Worm (Caenorhabditis elegans) whole organism, L4 larva: Measurements from ENCODE around the gene C25A8.1.

ENCODE experiments used
- ceh-82 ChIP-seq: sonication (generic microtip); optimal IDR thresholded peaks from 2 replicates; lab custom pipeline; 2017; ENCODE audit warnings: missing biosample characterization, missing genetic modification characterization
- dpl-1 ChIP-seq: fragments of 150-350 bp; optimal IDR thresholded peaks from 2 replicates; lab custom pipeline; 2014; ENCODE audit warnings: missing biosample characterization, missing genetic modification reagents, missing genetic modification characterization
- dve-1 ChIP-seq: sonication (generic microtip); optimal IDR thresholded peaks from 2 replicates; lab custom pipeline; 2017; ENCODE audit warnings: antibody characterized with exemption, mild to moderate bottlenecking, missing genetic modification characterization, missing compliant biosample characterization; ENCODE audit not compliant: insufficient read depth
- jun-1 ChIP-seq: fragments of 150-350 bp; optimal IDR thresholded peaks from 2 replicates; lab custom pipeline; 2014; ENCODE audit warnings: missing biosample characterization, missing genetic modification reagents, missing genetic modification characterization
- mep-1 ChIP-seq: fragments of 150-350 bp; sonication (generic microtip); optimal IDR thresholded peaks from 3 replicates; lab custom pipeline; 2014; ENCODE audit warnings: missing biosample characterization, missing genetic modification characterization
- mxl-2 ChIP-seq: fragments of 200-800 bp; sonication (Bioruptor generic); conservative IDR thresholded peaks from 2 replicates; pipeline ENCODE4 v1.3.6; 2022; ENCODE audit warnings: missing genetic modification reagents, missing genetic modification characterization, missing compliant biosample characterization
- nhr-11 ChIP-seq: fragments of 150-350 bp; optimal IDR thresholded peaks from 2 replicates; lab custom pipeline; 2014; ENCODE audit warnings: missing biosample characterization, missing genetic modification characterization
- nhr-41 ChIP-seq: fragments of 200-800 bp; sonication (Bioruptor generic); IDR thresholded peaks from 2 replicates; pipeline ENCODE4 v1.3.6; 2022; ENCODE audit warnings: missing genetic modification reagents, missing genetic modification characterization, missing compliant biosample characterization
- nhr-76 ChIP-seq: fragments of 150-350 bp; optimal IDR thresholded peaks from 2 replicates; lab custom pipeline; 2014; ENCODE audit warnings: missing biosample characterization, missing genetic modification characterization
- nhr-77 ChIP-seq: fragments of 150-350 bp; optimal IDR thresholded peaks from 2 replicates; lab custom pipeline; 2014; ENCODE audit warnings: missing biosample characterization, missing genetic modification characterization
- pqm-1 ChIP-seq: sonication (generic microtip); optimal IDR thresholded peaks from 2 replicates; lab custom pipeline; 2017; ENCODE audit warnings: missing biosample characterization, missing genetic modification characterization
- snpc-4 ChIP-seq: fragments of 150-350 bp; optimal IDR thresholded peaks from 2 replicates; lab custom pipeline; 2014; ENCODE audit warnings: missing biosample characterization, missing genetic modification characterization
- unc-39 ChIP-seq: sonication (generic microtip); optimal IDR thresholded peaks from 2 replicates; lab custom pipeline; 2017; ENCODE audit warnings: missing biosample characterization, missing genetic modification characterization
- zag-1 ChIP-seq: fragments of 150-350 bp; optimal IDR thresholded peaks from 2 replicates; lab custom pipeline; 2014; ENCODE audit warnings: missing biosample characterization, missing genetic modification characterization

- TF ChIP-seq nhr-76 (tag; lab: Kevin White, UChicago) (no peak), nhr-41 (GFP tag; lab: Robert Waterston, UW) (no peak), dpl-1 (GFP tag; lab: Kevin White, UChicago) (no peak), jun-1 (tag; lab: Kevin White, UChicago) (no peak), dve-1 (tag; lab: Kevin White, UChicago) (no peak), ceh-82 (no peak), mxl-2 (GFP tag; lab: Robert Waterston, UW) (no peak), unc-39 (tag; lab: Kevin White, UChicago) (no peak), snpc-4 (tag; lab: Kevin White, UChicago) (no peak), nhr-11 (tag; lab: Kevin White, UChicago) (no peak), mep-1 (no peak), pqm-1 (tag; lab: Kevin White, UChicago) (no peak), nhr-77 (tag; lab: Kevin White, UChicago) (no peak), zag-1 (tag; lab: Kevin White, UChicago) (no peak)
Measured at ce11 chrIV:7043430-7043829, 32.5 kb downstream of the C25A8.1 start.
